Fruit fly (Drosophila melanogaster) whole organism, embryonic: Measurements from ENCODE around the gene Orc2.

Experiments used
- CG13296 ChIP-seq: fragments of 200-800 bp; sonication (Bioruptor generic); optimal IDR thresholded peaks from 3 replicates; lab custom pipeline; 2018; ENCODE audit warnings: missing biosample characterization, mild to moderate bottlenecking, missing genetic modification characterization
- gsb-n ChIP-seq: fragments of 200-800 bp; sonication (Bioruptor generic); optimal IDR thresholded peaks from 3 replicates; lab custom pipeline; 2018; ENCODE audit warnings: missing biosample characterization, mild to moderate bottlenecking, missing genetic modification characterization
- h ChIP-seq: fragments of >200 bp; optimal IDR thresholded peaks from 2 replicates; lab custom pipeline; 2017

DNA sequence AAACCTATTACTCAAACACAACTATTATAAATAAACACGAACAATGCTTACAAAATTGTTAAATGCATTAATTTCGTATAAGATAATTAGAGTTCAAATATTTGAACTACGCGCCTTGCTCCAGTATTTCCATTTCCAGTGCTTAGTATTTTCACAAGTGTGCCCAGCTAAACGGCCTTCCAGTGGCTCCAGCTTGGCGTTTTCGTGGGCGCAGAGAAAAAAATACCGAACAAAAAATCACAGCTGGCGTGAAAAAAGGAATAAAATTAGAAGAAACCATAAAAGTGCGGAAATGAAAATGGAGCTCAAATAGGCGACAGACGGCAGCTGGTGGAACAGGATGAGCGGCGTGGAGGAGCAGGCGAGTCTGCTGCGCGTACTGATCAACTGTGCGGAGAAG lies 6.1 kb upstream of the Orc2 start, which contains the start of gene Ipp:
- TF ChIP-seq gsb-n, result peak; percentile 2
- no peak for TF ChIP-seq h (lab: Kevin White, UChicago)
- TF ChIP-seq CG13296 (GFP tag; lab: Kevin White, UChicago), result no peak
